Worm (Caenorhabditis elegans): ENCODE results near the gene pudl-1.

pudl-1 gene

DNA sequence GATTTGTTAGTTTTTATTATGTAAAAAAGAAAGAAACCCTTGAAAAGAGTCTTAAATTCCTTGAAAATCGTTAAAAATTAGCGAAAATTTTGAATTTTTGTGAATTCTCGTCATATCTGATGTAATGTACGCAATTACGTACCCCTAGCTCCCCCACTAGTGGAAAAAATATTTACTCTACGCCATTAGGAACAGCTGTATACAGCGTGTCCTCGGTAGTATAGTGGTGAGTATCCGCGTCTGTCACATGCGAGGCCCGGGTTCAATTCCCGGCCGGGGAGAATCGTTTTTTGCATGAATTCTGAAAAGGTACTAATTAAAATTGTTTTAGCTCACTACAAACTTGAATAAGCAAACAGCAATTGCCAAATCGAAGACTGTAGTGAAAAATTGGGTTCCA is 32.8 kb upstream of the pudl-1 start:
- TF ChIP-seq lin-38 (GFP tag; IDR thresholded peaks at IDR 0.05) (peak; percentile 36; the same call in 1 of the 2 replicates), aha-1 (tag) (peak; percentile 49), lim-7 (GFP tag; IDR thresholded peaks at IDR 0.05) (no peak)

DNA sequence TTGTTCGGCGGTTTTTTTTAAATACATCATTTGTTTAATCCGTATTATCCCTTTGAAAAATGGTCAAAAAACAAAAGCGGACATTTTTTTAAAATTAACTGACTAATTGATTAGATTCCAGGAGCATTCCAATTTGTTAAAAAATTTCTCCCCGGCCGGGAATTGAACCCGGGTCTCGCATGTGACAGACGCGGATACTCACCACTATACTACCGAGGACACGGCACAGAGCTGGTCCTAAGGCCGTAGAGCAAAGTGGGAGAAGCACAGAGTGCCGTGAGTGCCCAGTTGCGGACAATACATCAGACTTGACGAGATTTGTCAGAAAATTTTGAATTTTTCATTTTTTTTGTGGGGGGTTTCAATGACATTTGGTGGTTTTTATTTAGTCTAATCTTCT is 31.7 kb upstream of the pudl-1 start:
- no peak; the same call in 1 of the 2 replicates for TF ChIP-seq set-16 (GFP tag; IDR thresholded peaks at IDR 0.05)
- TF ChIP-seq hlh-11 (tag; optimal IDR thresholded peaks at IDR 0.05), result peak; percentile 12
- peak; percentile 36; the same call in 1 of the 2 replicates for TF ChIP-seq dmd-6 (GFP tag; IDR thresholded peaks at IDR 0.05)
- no peak for TF ChIP-seq spr-3 (GFP tag; optimal IDR thresholded peaks at IDR 0.05)
- peak; percentile 78 for TF ChIP-seq lim-7 (GFP tag; IDR thresholded peaks at IDR 0.05)
- no peak for TF ChIP-seq zip-2 (tag; optimal IDR thresholded peaks at IDR 0.05)
- peak; percentile 49 for TF ChIP-seq duxl-1 (tag; optimal IDR thresholded peaks at IDR 0.05; ENCODE audit: poor library complexity)
- peak; percentile 44 for TF ChIP-seq gei-8 (GFP tag; optimal IDR thresholded peaks at IDR 0.05)
- TF ChIP-seq tra-1 (GFP tag; IDR thresholded peaks at IDR 0.05), result peak; percentile 28; the same call in 1 of the 2 replicates
- TF ChIP-seq Y75B8A.6 (GFP tag; IDR thresholded peaks at IDR 0.05), result peak; percentile 41; the same call in 1 of the 2 replicates
- peak; percentile 29; the same call in 1 of the 2 replicates for TF ChIP-seq ceh-20 (GFP tag; IDR thresholded peaks at IDR 0.05)
- TF ChIP-seq dmd-8 (GFP tag; IDR thresholded peaks at IDR 0.05), result peak; percentile 75
- peak; percentile 66 for TF ChIP-seq dve-1 (tag; optimal IDR thresholded peaks at IDR 0.05; ENCODE audit: insufficient read depth)
- peak; percentile 70 for TF ChIP-seq lin-13 (GFP tag; optimal IDR thresholded peaks at IDR 0.05)
- 0 out of 2 replicates have a peak, but pooled peaks have one; percentile 38 for TF ChIP-seq php-3 (GFP tag; IDR thresholded peaks at IDR 0.05)
- TF ChIP-seq F49E8.2 (tag; optimal IDR thresholded peaks at IDR 0.05; ENCODE audit: borderline replicate concordance), result peak; percentile 23
- TF ChIP-seq snpc-1.2 (GFP tag; IDR thresholded peaks at IDR 0.05), result peak; percentile 55
- no peak; the same call in 1 of the 2 replicates for TF ChIP-seq madf-9 (GFP tag; conservative IDR thresholded peaks at IDR 0.05)
- no peak for TF ChIP-seq fkh-10 (GFP tag; optimal IDR thresholded peaks at IDR 0.05)
- TF ChIP-seq F10B5.3 (tag; optimal IDR thresholded peaks at IDR 0.05), result no peak
- peak; percentile 72; the same call in 1 of the 2 replicates for TF ChIP-seq zfp-3 (GFP tag; conservative IDR thresholded peaks at IDR 0.05)
- peak; percentile 69 for TF ChIP-seq arid-1 (GFP tag; conservative IDR thresholded peaks at IDR 0.05)
- TF ChIP-seq lin-38 (GFP tag; IDR thresholded peaks at IDR 0.05), result peak; percentile 73
- TF ChIP-seq lin-29 (GFP tag; IDR thresholded peaks at IDR 0.05), result no peak
- TF ChIP-seq egl-43 (GFP tag; IDR thresholded peaks at IDR 0.05), result peak; percentile 91
- no peak for TF ChIP-seq nhr-28 (tag; optimal IDR thresholded peaks at IDR 0.05)
- TF ChIP-seq madf-5 (GFP tag; IDR thresholded peaks at IDR 0.05), result peak in 1 of 2 experiments; percentile 46; a peak in 1 of 4 replicates
- peak; percentile 61 for TF ChIP-seq mes-2 (tag; optimal IDR thresholded peaks at IDR 0.05; ENCODE audit: poor library complexity, severe bottlenecking)
- no peak for TF ChIP-seq aly-2 (tag; optimal IDR thresholded peaks at IDR 0.05)
- TF ChIP-seq pha-4 (GFP tag; IDR thresholded peaks at IDR 0.05), result peak; percentile 75
- TF ChIP-seq pha-4 (tag; optimal IDR thresholded peaks at IDR 0.05), result no peak
- TF ChIP-seq hlh-30 (tag; optimal IDR thresholded peaks at IDR 0.05; ENCODE audit: insufficient read depth), result peak; percentile 81
- no peak for TF ChIP-seq daf-8 (GFP tag; IDR thresholded peaks at IDR 0.05)
- TF ChIP-seq nhr-237 (tag; optimal IDR thresholded peaks at IDR 0.05), result no peak
- TF ChIP-seq ceh-82 (tag; optimal IDR thresholded peaks at IDR 0.05), result no peak
- 0 out of 2 replicates have a peak, but pooled peaks have one; percentile 23 for TF ChIP-seq dmd-9 (GFP tag; IDR thresholded peaks at IDR 0.05)
- peak; percentile 66; the same call in 1 of the 2 replicates for TF ChIP-seq ceh-44 (GFP tag; IDR thresholded peaks at IDR 0.05)
- peak; percentile 89 for TF ChIP-seq F26F4.8 (GFP tag; conservative IDR thresholded peaks at IDR 0.05)
- peak; percentile 61; the same call in 1 of the 2 replicates for TF ChIP-seq saeg-2 (GFP tag; IDR thresholded peaks at IDR 0.05)
- 0 out of 2 replicates have a peak, but pooled peaks have one; percentile 33 for TF ChIP-seq ctbp-1 (GFP tag; IDR thresholded peaks at IDR 0.05)
- TF ChIP-seq unc-39 (tag; optimal IDR thresholded peaks at IDR 0.05), result no peak
- peak; percentile 35; the same call in 1 of the 2 replicates for TF ChIP-seq nhr-41 (GFP tag; IDR thresholded peaks at IDR 0.05)
- no peak for TF ChIP-seq lin-15B (tag; optimal IDR thresholded peaks at IDR 0.05)
- no peak for TF ChIP-seq attf-4 (tag; optimal IDR thresholded peaks at IDR 0.05)
- TF ChIP-seq jun-1 (tag; optimal IDR thresholded peaks at IDR 0.05), result no peak
- TF ChIP-seq Y48G9A.11 (GFP tag; IDR thresholded peaks at IDR 0.05), result peak; percentile 65
- TF ChIP-seq mdt-29 (GFP tag; IDR thresholded peaks at IDR 0.05), result peak; percentile 66
